Fruit fly (Drosophila melanogaster) whole organism, wandering third instar larva: ENCODE results near the gene Jhbp11.

Experiments
- Dif ChIP-seq: fragments of 200-275, 200-300 bp; sonication (Bioruptor generic); optimal IDR thresholded peaks from 2 replicates; lab custom pipeline; 2018; ENCODE audit warnings: missing biosample characterization, missing genetic modification characterization; ENCODE audit not compliant: partially characterized antibody
- HLH106 ChIP-seq: fragments of 200-800 bp; optimal IDR thresholded peaks from 3 replicates; lab custom pipeline; 2019; ENCODE audit warnings: missing biosample characterization, mild to moderate bottlenecking, missing genetic modification characterization, moderate library complexity
- Mio ChIP-seq: sonication (Bioruptor generic); optimal IDR thresholded peaks from 2 replicates; lab custom pipeline; 2016; ENCODE audit warnings: missing biosample characterization, missing genetic modification characterization
- Myc ChIP-seq: fragments of >200 bp; optimal IDR thresholded peaks from 2 replicates; lab custom pipeline; 2017
- Sp1 ChIP-seq: fragments of 200-800 bp; sonication (Bioruptor generic); optimal IDR thresholded peaks from 3 replicates; lab custom pipeline; 2019; ENCODE audit warnings: missing biosample characterization, mild to moderate bottlenecking, missing genetic modification characterization, moderate library complexity
- Vsx2 ChIP-seq: fragments of 200-300, 225-300 bp; sonication (Bioruptor generic); optimal IDR thresholded peaks from 2 replicates; lab custom pipeline; 2018; ENCODE audit warnings: missing biosample characterization, missing genetic modification characterization; ENCODE audit not compliant: partially characterized antibody
- brk ChIP-seq: fragments of 200-800 bp; sonication (Bioruptor generic); optimal IDR thresholded peaks from 2 replicates; lab custom pipeline; 2016; ENCODE audit warnings: missing biosample characterization, mild to moderate bottlenecking, missing genetic modification characterization
- dl ChIP-seq, 2 experiments: fragments of 175-275, 200-275 bp in 1 of 2; fragments of 200-275 bp in 1 of 2; sonication (Bioruptor generic); optimal IDR thresholded peaks; lab custom pipeline; 2018; ENCODE audit warnings: mild to moderate bottlenecking in 2 of 2, missing biosample characterization in 2 of 2, missing genetic modification characterization in 2 of 2, moderate library complexity in 2 of 2; ENCODE audit not compliant: partially characterized antibody in 2 of 2, insufficient read depth in 1 of 2
- fru ChIP-seq: fragments of 200-800 bp; sonication (Bioruptor generic); optimal IDR thresholded peaks from 3 replicates; lab custom pipeline; 2016; ENCODE audit warnings: missing biosample characterization, mild to moderate bottlenecking, missing genetic modification characterization
- pan ChIP-seq: fragments of >200 bp; optimal IDR thresholded peaks from 2 replicates; lab custom pipeline; 2017
- psq ChIP-seq: fragments of 200-800 bp; sonication (Bioruptor generic); optimal IDR thresholded peaks from 3 replicates; lab custom pipeline; 2017; ENCODE audit warnings: missing biosample characterization, mild to moderate bottlenecking, missing genetic modification characterization, moderate library complexity
- sage ChIP-seq: fragments of 200-800 bp; sonication (Bioruptor generic); optimal IDR thresholded peaks from 2 replicates; lab custom pipeline; 2016; ENCODE audit warnings: missing biosample characterization, mild to moderate bottlenecking, missing genetic modification characterization
- sv ChIP-seq: fragments of 200-800 bp; sonication (Bioruptor generic); optimal IDR thresholded peaks from 3 replicates; lab custom pipeline; 2016; ENCODE audit warnings: missing biosample characterization, missing genetic modification characterization
- usp ChIP-seq: fragments of >200 bp; optimal IDR thresholded peaks from 2 replicates; lab custom pipeline; 2017; ENCODE audit warnings: missing biosample characterization, missing genetic modification characterization

DNA sequence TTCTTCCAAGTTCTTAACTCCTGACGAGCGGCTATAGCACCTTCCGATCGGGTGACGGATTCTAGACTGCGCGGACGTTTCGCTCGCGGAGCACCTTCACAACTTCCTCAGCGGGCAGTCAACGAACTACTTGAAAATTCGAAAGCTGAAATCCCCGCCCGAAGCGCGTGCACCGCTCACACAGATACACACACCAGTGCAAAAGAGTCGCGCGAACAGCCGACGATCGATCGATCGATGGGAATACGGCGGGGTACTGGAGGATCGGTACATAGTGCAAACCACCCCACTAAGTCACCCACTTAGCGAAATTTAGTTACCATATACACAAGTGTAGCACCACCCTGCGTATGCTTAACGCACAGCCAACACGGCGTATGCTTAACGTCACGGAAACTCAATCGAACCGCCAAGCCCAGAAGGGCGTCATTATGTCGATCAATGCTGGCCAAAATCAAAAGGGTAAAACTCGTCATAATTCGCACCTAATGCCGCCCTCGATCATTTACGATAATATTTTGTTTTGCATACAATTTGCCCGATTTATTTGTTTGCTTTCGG is 5.2 kb downstream of the Jhbp11 start, which contains the start of gene CAH9:
- TF ChIP-seq sage (GFP tag; lab: Kevin White, UChicago) (no peak), Mio (GFP tag; lab: Kevin White, UChicago) (no peak), usp (no peak), dl (GFP tag; optimal IDR thresholded peaks at IDR 0.05; lab: Kevin White, UChicago; ENCODE audit: insufficient read depth in 1 of 2, partially characterized antibody in 2 of 2) (no peak), brk (GFP tag; lab: Kevin White, UChicago) (no peak), Sp1 (no peak), HLH106 (tag; lab: Kevin White, UChicago) (no peak), sv (GFP tag; lab: Kevin White, UChicago) (no peak), pan (no peak), Dif (GFP tag; lab: Kevin White, UChicago) (no peak), psq (GFP tag; lab: Kevin White, UChicago) (no peak), fru (GFP tag; lab: Kevin White, UChicago) (no peak), Myc (lab: Kevin White, UChicago) (no peak), Vsx2 (GFP tag; lab: Kevin White, UChicago) (no peak)
